Worm (Caenorhabditis elegans) whole organism, mixed stage, embryonic: Measurements from ENCODE around the gene T08B1.4.

Experiments
- blmp-1 ChIP-seq: fragments of 150-350 bp; optimal IDR thresholded peaks from 2 replicates; lab custom pipeline; 2014; ENCODE audit warnings: missing biosample characterization, missing genetic modification characterization
- cnd-1 ChIP-seq: fragments of 200-800 bp; sonication (Bioruptor generic); optimal IDR thresholded peaks from 2 replicates; lab custom pipeline; 2018; ENCODE audit warnings: mild to moderate bottlenecking, missing genetic modification characterization, missing compliant biosample characterization
- hlh-1 ChIP-seq: fragments of 150-350 bp; optimal IDR thresholded peaks from 2 replicates; lab custom pipeline; 2014; ENCODE audit warnings: missing biosample characterization, missing genetic modification reagents, missing genetic modification characterization
- lin-13 ChIP-seq: fragments of 150-350 bp; optimal IDR thresholded peaks from 2 replicates; lab custom pipeline; 2014; ENCODE audit warnings: missing biosample characterization, missing genetic modification characterization
- mep-1 ChIP-seq: fragments of 150-350 bp; optimal IDR thresholded peaks from 2 replicates; lab custom pipeline; 2017; ENCODE audit warnings: missing biosample characterization, missing genetic modification reagents, missing genetic modification characterization, inconsistent platforms
- nhr-237 ChIP-seq: fragments of 150-350 bp; optimal IDR thresholded peaks from 2 replicates; lab custom pipeline; 2014; ENCODE audit warnings: missing biosample characterization, missing genetic modification characterization
- nhr-28 ChIP-seq: fragments of 150-350 bp; optimal IDR thresholded peaks from 2 replicates; lab custom pipeline; 2014; ENCODE audit warnings: missing biosample characterization, missing genetic modification characterization
- nhr-76 ChIP-seq: sonication (generic microtip); optimal IDR thresholded peaks from 2 replicates; lab custom pipeline; 2017; ENCODE audit warnings: missing biosample characterization, missing genetic modification characterization
- pha-4 ChIP-seq: fragments of 150-350 bp; optimal IDR thresholded peaks from 2 replicates; lab custom pipeline; 2018; ENCODE audit warnings: missing biosample characterization, missing genetic modification reagents, missing genetic modification characterization
- snpc-4 ChIP-seq: fragments of 150-350 bp; optimal IDR thresholded peaks from 2 replicates; lab custom pipeline; 2014; ENCODE audit warnings: missing biosample characterization, missing genetic modification characterization
- tbx-8 ChIP-seq: fragments of 200-800 bp; sonication (Bioruptor generic); optimal IDR thresholded peaks from 2 replicates; lab custom pipeline; 2018; ENCODE audit warnings: mild to moderate bottlenecking, missing genetic modification characterization, moderate library complexity, missing compliant biosample characterization
- unc-39 ChIP-seq: fragments of 150-350 bp; optimal IDR thresholded peaks from 2 replicates; lab custom pipeline; 2014; ENCODE audit warnings: missing biosample characterization, missing genetic modification characterization
- unc-62 ChIP-seq: fragments of 150-350 bp; optimal IDR thresholded peaks from 2 replicates; lab custom pipeline; 2014; ENCODE audit warnings: missing biosample characterization, missing genetic modification reagents, missing genetic modification characterization

DNA sequence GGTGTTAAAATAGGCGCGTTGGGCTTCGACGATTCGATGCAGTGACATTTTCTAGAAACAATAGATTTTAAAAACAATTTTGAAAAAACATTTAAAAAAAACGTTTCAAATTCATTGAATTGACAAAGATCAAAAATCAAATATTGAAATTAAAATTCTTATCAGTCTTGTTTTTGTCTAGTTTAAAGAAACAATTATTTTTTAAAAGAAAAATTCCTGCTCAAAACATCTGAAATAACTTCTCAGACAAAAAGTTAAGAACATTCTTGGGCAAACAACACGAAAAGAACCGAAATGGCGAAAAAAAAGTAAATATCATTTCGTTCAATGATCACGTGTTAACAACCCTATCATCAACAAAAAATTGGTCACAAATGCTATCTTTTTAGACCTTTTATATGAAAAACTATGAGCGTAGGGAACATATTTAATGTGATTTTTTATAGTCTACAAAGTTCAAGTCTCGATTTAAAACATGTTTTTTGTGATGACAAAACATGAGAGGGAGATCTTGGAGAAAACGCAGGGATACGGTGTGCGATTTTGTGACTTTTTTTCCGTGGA is 20.5 kb downstream of the T08B1.4 start, which contains the start of gene alh-5:
- TF ChIP-seq cnd-1 (tag; lab: Kevin White, UChicago) = no peak
- no peak for TF ChIP-seq blmp-1
- no peak for TF ChIP-seq lin-13 (tag; lab: Kevin White, UChicago)
- no peak for TF ChIP-seq tbx-8
- TF ChIP-seq unc-39 (tag; lab: Kevin White, UChicago) = no peak
- TF ChIP-seq snpc-4 (tag; lab: Kevin White, UChicago) = no peak
- no peak for TF ChIP-seq mep-1 (tag; lab: Kevin White, UChicago)
- no peak for TF ChIP-seq unc-62 (GFP tag; lab: Kevin White, UChicago)
- no peak for TF ChIP-seq nhr-76 (tag; lab: Kevin White, UChicago)
- TF ChIP-seq hlh-1 (tag; lab: Kevin White, UChicago) = no peak
- TF ChIP-seq pha-4 (tag; lab: Kevin White, UChicago) = no peak
- TF ChIP-seq nhr-28 (tag; lab: Kevin White, UChicago) = no peak
- TF ChIP-seq nhr-237 (tag; lab: Kevin White, UChicago) = no peak
